Worm (Caenorhabditis elegans) whole organism, young adult: ENCODE measurements around the gene B0222.1.
A peak's percentile ranks its signal among the peaks of the same experiment; 100 is the strongest.

ENCODE experiments used
- B0261.1 ChIP-seq: sonication (generic microtip); optimal IDR thresholded peaks from 2 replicates; lab custom pipeline; 2016; ENCODE audit warnings: mild to moderate bottlenecking, missing genetic modification characterization, moderate library complexity, missing compliant biosample characterization
- B0336.3 ChIP-seq: fragments of 200-800 bp; sonication (Bioruptor generic); IDR thresholded peaks from 2 replicates; pipeline ENCODE4 v1.3.6; 2022; ENCODE audit warnings: missing genetic modification characterization, missing compliant biosample characterization
- C06A6.2 ChIP-seq: fragments of 200-800 bp; sonication (Bioruptor generic); conservative IDR thresholded peaks from 2 replicates; pipeline ENCODE4 v1.3.6; 2022; ENCODE audit warnings: missing genetic modification characterization, missing compliant biosample characterization
- F33H1.4 ChIP-seq: fragments of 200-800 bp; sonication (Bioruptor generic); IDR thresholded peaks from 2 replicates; pipeline ENCODE4 v1.3.6; 2022; ENCODE audit warnings: missing genetic modification reagents, missing genetic modification characterization, missing compliant biosample characterization
- F37B4.10 ChIP-seq: fragments of 200-800 bp; sonication (Bioruptor generic); IDR thresholded peaks from 2 replicates; pipeline ENCODE4 v1.3.6; 2022; ENCODE audit warnings: missing genetic modification characterization, missing compliant biosample characterization
- F55B11.4 ChIP-seq: sonication (generic microtip); optimal IDR thresholded peaks from 2 replicates; lab custom pipeline; 2016; ENCODE audit warnings: missing compliant biosample characterization, missing genetic modification characterization, borderline replicate concordance; ENCODE audit not compliant: insufficient read depth
- F57A8.1 ChIP-seq: fragments of 200-800 bp; sonication (Bioruptor generic); optimal IDR thresholded peaks from 2 replicates; lab custom pipeline; 2018; ENCODE audit warnings: mild to moderate bottlenecking, missing genetic modification characterization, moderate library complexity, missing compliant biosample characterization
- K11D2.4 ChIP-seq: fragments of 200-800 bp; sonication (Bioruptor generic); IDR thresholded peaks from 2 replicates; pipeline ENCODE4 v1.3.6; 2022; ENCODE audit warnings: missing genetic modification reagents, missing genetic modification characterization, missing compliant biosample characterization
- T26A5.8 ChIP-seq: sonication (generic microtip); optimal IDR thresholded peaks from 2 replicates; lab custom pipeline; 2016; ENCODE audit warnings: missing genetic modification characterization, missing compliant biosample characterization
- Y53G8AR.9 ChIP-seq: fragments of 200-800 bp; sonication (Bioruptor generic); conservative IDR thresholded peaks from 2 replicates; pipeline ENCODE4 v1.3.6; 2022; ENCODE audit warnings: missing genetic modification reagents, missing genetic modification characterization, missing compliant biosample characterization
- Y56A3A.18 ChIP-seq: fragments of 200-800 bp; sonication (Bioruptor generic); IDR thresholded peaks from 2 replicates; pipeline ENCODE4 v1.3.6; 2022; ENCODE audit warnings: missing genetic modification reagents, missing genetic modification characterization, missing compliant biosample characterization
- Y67H2A.10 ChIP-seq: fragments of 200-800 bp; sonication (Bioruptor generic); conservative IDR thresholded peaks from 2 replicates; pipeline ENCODE4 v1.3.6; 2022; ENCODE audit warnings: missing genetic modification reagents, missing genetic modification characterization, missing compliant biosample characterization
- Y95B8A.8 ChIP-seq: fragments of 200-800 bp; sonication (Bioruptor generic); IDR thresholded peaks from 2 replicates; pipeline ENCODE4 v1.3.6; 2022; ENCODE audit warnings: missing genetic modification reagents, missing genetic modification characterization, missing compliant biosample characterization
- ama-1 ChIP-seq, 3 experiments: fragments of 150-350 bp in 1 of 3; sonication (generic microtip) in 2 of 3; optimal IDR thresholded peaks; 2 replicates each; lab custom pipeline; 2014 to 2018; ENCODE audit warnings: missing biosample characterization in 2 of 3, missing genetic modification characterization in 2 of 3, missing genetic modification reagents in 2 of 3
- aptf-2 ChIP-seq: fragments of 200-800 bp; sonication (Bioruptor generic); conservative IDR thresholded peaks from 2 replicates; pipeline ENCODE4 v1.3.6; 2022; ENCODE audit warnings: missing genetic modification reagents, missing genetic modification characterization, missing compliant biosample characterization
- attf-5 ChIP-seq: fragments of 200-800 bp; sonication (Bioruptor generic); optimal IDR thresholded peaks from 2 replicates; lab custom pipeline; 2018; ENCODE audit warnings: mild to moderate bottlenecking, missing genetic modification characterization, missing compliant biosample characterization
- ceh-27 ChIP-seq: fragments of 200-800 bp; sonication (Bioruptor generic); optimal IDR thresholded peaks from 2 replicates; lab custom pipeline; 2018; ENCODE audit warnings: mild to moderate bottlenecking, missing genetic modification characterization, moderate library complexity, missing compliant biosample characterization
- ceh-58 ChIP-seq: fragments of 200-800 bp; sonication (Bioruptor generic); IDR thresholded peaks from 2 replicates; pipeline ENCODE4 v1.3.6; 2022; ENCODE audit warnings: missing genetic modification characterization, missing compliant biosample characterization
- efl-1 ChIP-seq: fragments of 150-350 bp; optimal IDR thresholded peaks from 2 replicates; lab custom pipeline; 2014; ENCODE audit warnings: missing biosample characterization, missing genetic modification reagents, missing genetic modification characterization
- egl-44 ChIP-seq: fragments of 200-800 bp; sonication (Bioruptor generic); IDR thresholded peaks from 2 replicates; pipeline ENCODE4 v1.3.6; 2022; ENCODE audit warnings: missing genetic modification reagents, missing genetic modification characterization, missing compliant biosample characterization
- ekl-4 ChIP-seq: fragments of 200-800 bp; sonication (Bioruptor generic); IDR thresholded peaks from 2 replicates; pipeline ENCODE4 v1.3.6; 2022; ENCODE audit warnings: missing genetic modification reagents, missing genetic modification characterization, missing compliant biosample characterization
- let-526 ChIP-seq: fragments of 200-800 bp; sonication (Bioruptor generic); IDR thresholded peaks from 2 replicates; pipeline ENCODE4 v1.3.6; 2022; ENCODE audit warnings: missing genetic modification reagents, missing genetic modification characterization, missing compliant biosample characterization
- let-607 ChIP-seq, 2 experiments: fragments of 200-800 bp in 1 of 2; sonication (Bioruptor generic) in 1 of 2; sonication (generic microtip) in 1 of 2; optimal IDR thresholded peaks; 2 replicates each; lab custom pipeline; 2016 to 2018; ENCODE audit warnings: mild to moderate bottlenecking in 2 of 2, missing compliant biosample characterization in 2 of 2, missing genetic modification characterization in 2 of 2, moderate library complexity in 2 of 2, missing genotype in 1 of 2
- lsy-27 ChIP-seq: sonication (generic microtip); optimal IDR thresholded peaks from 2 replicates; lab custom pipeline; 2017; ENCODE audit warnings: missing genetic modification characterization, mild to moderate bottlenecking, missing compliant biosample characterization, antibody characterized with exemption, missing genotype, borderline replicate concordance; ENCODE audit not compliant: insufficient read depth
- madf-3 ChIP-seq: fragments of 200-800 bp; sonication (Bioruptor generic); IDR thresholded peaks from 2 replicates; pipeline ENCODE4 v1.3.6; 2022; ENCODE audit warnings: missing genetic modification reagents, missing genetic modification characterization, missing compliant biosample characterization
- nfya-1 ChIP-seq: sonication (generic microtip); optimal IDR thresholded peaks from 2 replicates; lab custom pipeline; 2017; ENCODE audit warnings: antibody characterized with exemption, missing compliant biosample characterization, missing genetic modification characterization, borderline replicate concordance; ENCODE audit not compliant: insufficient read depth
- nfyb-1 ChIP-seq: fragments of 200-800 bp; sonication (Bioruptor generic); IDR thresholded peaks from 2 replicates; pipeline ENCODE4 v1.3.6; 2022; ENCODE audit warnings: missing genetic modification reagents, missing genetic modification characterization, missing compliant biosample characterization
- nhr-179 ChIP-seq: sonication (generic microtip); optimal IDR thresholded peaks from 2 replicates; lab custom pipeline; 2016; ENCODE audit warnings: mild to moderate bottlenecking, missing genetic modification characterization, missing compliant biosample characterization
- nhr-27 ChIP-seq: fragments of 200-800 bp; sonication (Bioruptor generic); optimal IDR thresholded peaks from 2 replicates; lab custom pipeline; 2018; ENCODE audit warnings: mild to moderate bottlenecking, missing genetic modification characterization, moderate library complexity, missing compliant biosample characterization
- nhr-90 ChIP-seq: sonication (generic microtip); optimal IDR thresholded peaks from 2 replicates; lab custom pipeline; 2016; ENCODE audit warnings: missing genotype, mild to moderate bottlenecking, missing genetic modification characterization, missing compliant biosample characterization
- pha-4 ChIP-seq: fragments of 150-350 bp; sonication (generic microtip); optimal IDR thresholded peaks from 2 replicates; lab custom pipeline; 2014; ENCODE audit warnings: missing biosample characterization, missing genetic modification reagents, missing genetic modification characterization
- rec-8 ChIP-seq, 2 experiments: sonication (generic microtip); optimal IDR thresholded peaks; 2 replicates each; lab custom pipeline; 2016; ENCODE audit warnings: mild to moderate bottlenecking in 2 of 2, missing genetic modification characterization in 2 of 2, missing genetic modification reagents in 2 of 2, missing genotype in 2 of 2, missing biosample characterization in 1 of 2, missing compliant biosample characterization in 1 of 2, moderate library complexity in 1 of 2
- snpc-1.3 ChIP-seq: sonication (generic microtip); optimal IDR thresholded peaks from 2 replicates; lab custom pipeline; 2017; ENCODE audit warnings: missing genetic modification characterization, mild to moderate bottlenecking, missing compliant biosample characterization, antibody characterized with exemption, moderate library complexity, missing genotype, missing genetic modification reagents; ENCODE audit not compliant: insufficient read depth
- snpc-3.4 ChIP-seq: sonication (generic microtip); optimal IDR thresholded peaks from 2 replicates; lab custom pipeline; 2017; ENCODE audit warnings: missing genetic modification characterization, mild to moderate bottlenecking, missing compliant biosample characterization, antibody characterized with exemption, moderate library complexity, missing genotype, missing genetic modification reagents
- snpc-4 ChIP-seq, 5 experiments: fragments of 150-350 bp in 1 of 5; sonication (generic microtip) in 4 of 5; optimal IDR thresholded peaks; 2 replicates each; lab custom pipeline; 2014 to 2018; ENCODE audit warnings: missing genetic modification characterization in 5 of 5, missing biosample characterization in 3 of 5, antibody characterized with exemption in 2 of 5, mild to moderate bottlenecking in 2 of 5, missing compliant biosample characterization in 2 of 5, missing genotype in 2 of 5, moderate library complexity in 2 of 5, missing genetic modification reagents in 1 of 5
- tlf-1 ChIP-seq: fragments of 200-800 bp; sonication (Bioruptor generic); optimal IDR thresholded peaks from 2 replicates; lab custom pipeline; 2018; ENCODE audit warnings: mild to moderate bottlenecking, missing genetic modification characterization, missing compliant biosample characterization
- zfh-2 ChIP-seq: fragments of 200-800 bp; sonication (Bioruptor generic); conservative IDR thresholded peaks from 2 replicates; pipeline ENCODE4 v1.3.6; 2022; ENCODE audit warnings: missing genetic modification reagents, missing genetic modification characterization, missing compliant biosample characterization
- zim-3 ChIP-seq: sonication (generic microtip); optimal IDR thresholded peaks from 2 replicates; lab custom pipeline; 2017; ENCODE audit warnings: mild to moderate bottlenecking, missing genetic modification characterization, moderate library complexity, missing compliant biosample characterization
- ztf-22 ChIP-seq: fragments of 200-800 bp; sonication (Bioruptor generic); optimal IDR thresholded peaks from 2 replicates; lab custom pipeline; 2018; ENCODE audit warnings: mild to moderate bottlenecking, missing genetic modification characterization, moderate library complexity, missing compliant biosample characterization
- ztf-28 ChIP-seq: fragments of 200-800 bp; sonication (Bioruptor generic); IDR thresholded peaks from 2 replicates; pipeline ENCODE4 v1.3.6; 2022; ENCODE audit warnings: missing genetic modification reagents, missing genetic modification characterization, missing compliant biosample characterization

The B0222.1 gene

ce11 chrV:9095613-9096317 is 38.3 kb upstream of the B0222.1 start, which contains the start of gene F21C10.10 (continued):
- TF ChIP-seq nhr-90 (peak; percentile 27), snpc-4 (GFP tag; optimal IDR thresholded peaks at IDR 0.05; lab: Kevin White, UChicago) (no peak), snpc-4 (tag; optimal IDR thresholded peaks at IDR 0.05; lab: Kevin White, UChicago) (peak in 2 of 4 experiments; percentile 22 to 48), T26A5.8 (tag; lab: Kevin White, UChicago) (no peak), F37B4.10 (GFP tag; lab: Robert Waterston, UW) (no peak), K11D2.4 (GFP tag; lab: Robert Waterston, UW) (peak; percentile 80), let-607 (tag; optimal IDR thresholded peaks at IDR 0.05; lab: Kevin White, UChicago) (peak; percentile 18 to 50), nfyb-1 (GFP tag; lab: Robert Waterston, UW) (peak; percentile 75), Y95B8A.8 (GFP tag; lab: Robert Waterston, UW) (no peak), ztf-22 (GFP tag; lab: Kevin White, UChicago) (peak; percentile 60), F33H1.4 (GFP tag; lab: Robert Waterston, UW) (no peak)

- TF ChIP-seq ama-1 (optimal IDR thresholded peaks at IDR 0.05; lab: Kevin White, UChicago), result peak; percentile 61
- TF ChIP-seq ama-1 (GFP tag; optimal IDR thresholded peaks at IDR 0.05; lab: Kevin White, UChicago), result no peak
- TF ChIP-seq B0336.3 (GFP tag; lab: Robert Waterston, UW), result peak; percentile 12; the same call in 1 of the 2 replicates
- TF ChIP-seq nfyb-1 (GFP tag; lab: Robert Waterston, UW), result peak; percentile 23; the same call in 1 of the 2 replicates
- TF ChIP-seq madf-3, result 0 out of 2 replicates have a peak, but pooled peaks have one; percentile 38
- TF ChIP-seq Y53G8AR.9 (GFP tag; lab: Robert Waterston, UW), result 0 out of 2 replicates have a peak, but pooled peaks have one; percentile 10
- TF ChIP-seq F57A8.1, result no peak
- no peak for TF ChIP-seq snpc-1.3 (tag; lab: Kevin White, UChicago)
Observed at ce11 chrV:9096674-9097073, 37.4 kb upstream of the B0222.1 start.

DNA sequence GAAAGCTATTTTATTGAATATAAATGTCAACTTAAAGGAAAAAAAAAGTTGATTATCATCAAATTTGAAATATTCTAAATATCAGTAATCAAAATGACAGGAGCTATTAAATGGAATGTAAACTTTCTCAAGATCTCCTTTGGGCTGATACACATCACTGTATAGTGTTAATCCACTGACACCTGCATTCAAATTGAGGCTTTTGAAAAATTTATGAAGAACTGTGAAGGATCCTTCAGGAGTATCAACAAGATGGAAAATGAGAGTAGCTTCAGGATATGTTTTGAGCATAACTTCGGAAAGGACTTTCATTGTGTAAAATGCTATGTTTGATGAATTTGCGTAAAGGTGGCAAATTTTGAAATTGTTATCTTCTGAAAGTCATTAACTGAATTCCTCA is 36.8 kb upstream of the B0222.1 start:
- TF ChIP-seq rec-8 (tag; optimal IDR thresholded peaks at IDR 0.05; lab: Kevin White, UChicago) (no peak), ztf-28 (no peak), zim-3 (tag; lab: Kevin White, UChicago) (no peak), nhr-179 (tag; lab: Kevin White, UChicago) (no peak), nhr-27 (tag; lab: Kevin White, UChicago) (no peak), attf-5 (GFP tag; lab: Kevin White, UChicago) (no peak), efl-1 (GFP tag; lab: Kevin White, UChicago) (no peak), F55B11.4 (tag; lab: Kevin White, UChicago) (no peak), pha-4 (peak; percentile 63), nfyb-1 (GFP tag; lab: Robert Waterston, UW) (peak; percentile 28; the same call in 1 of the 2 replicates), ekl-4 (GFP tag; lab: Robert Waterston, UW) (0 out of 2 replicates have a peak, but pooled peaks have one; percentile 27), let-526 (GFP tag; lab: Robert Waterston, UW) (no peak), B0336.3 (GFP tag; lab: Robert Waterston, UW) (peak; percentile 27; the same call in 1 of the 2 replicates), lsy-27 (tag; lab: Kevin White, UChicago) (no peak), C06A6.2 (0 out of 2 replicates have a peak, but pooled peaks have one; percentile 11), ama-1 (optimal IDR thresholded peaks at IDR 0.05; lab: Kevin White, UChicago) (peak; percentile 38), ama-1 (GFP tag; optimal IDR thresholded peaks at IDR 0.05; lab: Kevin White, UChicago) (no peak), nfya-1 (tag; lab: Kevin White, UChicago) (no peak), let-607 (tag; optimal IDR thresholded peaks at IDR 0.05; lab: Kevin White, UChicago) (no peak), ceh-27 (GFP tag; lab: Kevin White, UChicago) (no peak), zfh-2 (GFP tag; lab: Robert Waterston, UW) (no peak), snpc-3.4 (tag; lab: Kevin White, UChicago) (no peak), F33H1.4 (GFP tag; lab: Robert Waterston, UW) (no peak), tlf-1 (peak; percentile 14), B0261.1 (no peak), ceh-58 (GFP tag; lab: Robert Waterston, UW) (no peak), Y56A3A.18 (GFP tag; lab: Robert Waterston, UW) (no peak), egl-44 (GFP tag; lab: Robert Waterston, UW) (no peak), Y67H2A.10 (GFP tag; lab: Robert Waterston, UW) (no peak), aptf-2 (GFP tag; lab: Robert Waterston, UW) (no peak)
